Fruit fly (Drosophila melanogaster): Measurements from ENCODE around the gene CG31337.

The CG31337 gene

DNA sequence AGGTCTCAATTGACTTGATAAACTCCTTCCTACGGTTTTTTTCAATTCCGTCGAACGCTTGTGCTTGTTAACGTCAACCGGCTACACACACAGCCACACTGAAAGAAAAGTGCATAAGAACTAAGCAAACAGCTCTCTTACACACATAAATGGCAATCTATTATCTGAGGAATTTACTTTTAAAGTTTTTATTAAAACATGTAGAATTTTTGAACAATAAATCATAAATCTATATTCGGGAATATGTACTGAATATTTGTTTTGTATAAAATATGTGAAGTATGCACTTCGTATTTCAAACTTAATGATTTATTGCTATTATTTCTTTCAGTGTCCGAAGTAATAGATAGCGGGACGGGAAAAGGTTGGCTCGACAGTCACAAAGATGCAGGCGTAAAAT is 4.3 kb upstream of the CG31337 start (continued):
- no peak for TF ChIP-seq CG7271 (tag; optimal IDR thresholded peaks at IDR 0.05)
- TF ChIP-seq Ets65A (GFP tag): no peak
- no peak for TF ChIP-seq CG9932 (GFP tag; IDR thresholded peaks at IDR 0.05)
- TF ChIP-seq CG10462 (GFP tag; optimal IDR thresholded peaks at IDR 0.05): no peak
- no peak for TF ChIP-seq ems (GFP tag; optimal IDR thresholded peaks at IDR 0.05)
- no peak for TF ChIP-seq CG2199 (GFP tag; IDR thresholded peaks at IDR 0.05)
- no peak for TF ChIP-seq dimm (GFP tag; IDR thresholded peaks at IDR 0.05)
- TF ChIP-seq prd (optimal IDR thresholded peaks at IDR 0.05): no peak
- TF ChIP-seq prd (GFP tag; IDR thresholded peaks at IDR 0.05): no peak; the same call in 2 of the 3 replicates
- TF ChIP-seq eyg (GFP tag; optimal IDR thresholded peaks at IDR 0.05): no peak
- no peak for TF ChIP-seq gfzf (GFP tag; optimal IDR thresholded peaks at IDR 0.05)
- TF ChIP-seq CG8765 (GFP tag; IDR thresholded peaks at IDR 0.05): no peak
- TF ChIP-seq ATbp (GFP tag; optimal IDR thresholded peaks at IDR 0.05): peak; percentile 40
- TF ChIP-seq row (GFP tag; IDR thresholded peaks at IDR 0.05): peak; percentile 45; the same call in 1 of the 3 replicates
- no peak for TF ChIP-seq gce (GFP tag; IDR thresholded peaks at IDR 0.05)
- TF ChIP-seq CG10267 (tag; optimal IDR thresholded peaks at IDR 0.05): peak; percentile 35
- no peak for TF ChIP-seq bbx (GFP tag; IDR thresholded peaks at IDR 0.05; ENCODE audit: partially characterized antibody)
- TF ChIP-seq sima (GFP tag; optimal IDR thresholded peaks at IDR 0.05): no peak
- TF ChIP-seq lola (GFP tag; optimal IDR thresholded peaks at IDR 0.05): peak in 1 of 3 experiments; percentile 51
- TF ChIP-seq CG7839 (tag; optimal IDR thresholded peaks at IDR 0.05): peak; percentile 54
- TF ChIP-seq dm (GFP tag; optimal IDR thresholded peaks at IDR 0.05): no peak
- TF ChIP-seq CG3995 (GFP tag; optimal IDR thresholded peaks at IDR 0.05): no peak
- TF ChIP-seq CG17829 (tag; optimal IDR thresholded peaks at IDR 0.05): peak; percentile 18
- no peak for TF ChIP-seq stc (GFP tag; IDR thresholded peaks at IDR 0.05)
- no peak for TF ChIP-seq GATAe (GFP tag; conservative IDR thresholded peaks at IDR 0.05)
- peak; percentile 22 for TF ChIP-seq CG10209 (GFP tag; optimal IDR thresholded peaks at IDR 0.05)
- TF ChIP-seq CG7372 (GFP tag; IDR thresholded peaks at IDR 0.05): no peak
- TF ChIP-seq unc-4 (GFP tag; IDR thresholded peaks at IDR 0.05; ENCODE audit: partially characterized antibody): no peak
- peak; percentile 57 for TF ChIP-seq CG15601 (tag; optimal IDR thresholded peaks at IDR 0.05)
- TF ChIP-seq CG8478 (optimal IDR thresholded peaks at IDR 0.05): no peak
- peak in 1 of 2 experiments; percentile 37 for TF ChIP-seq chif (GFP tag; optimal IDR thresholded peaks at IDR 0.05)
- TF ChIP-seq vnd (GFP tag; IDR thresholded peaks at IDR 0.05; ENCODE audit: partially characterized antibody): no peak
- TF ChIP-seq sqz (GFP tag; optimal IDR thresholded peaks at IDR 0.05): peak; percentile 40
- no peak for TF ChIP-seq Myb (GFP tag; optimal IDR thresholded peaks at IDR 0.05)
- no peak for TF ChIP-seq cwo (GFP tag; optimal IDR thresholded peaks at IDR 0.05)
- no peak for TF ChIP-seq fd3F (GFP tag; optimal IDR thresholded peaks at IDR 0.05)
- no peak for TF ChIP-seq usp (GFP tag; optimal IDR thresholded peaks at IDR 0.05)
- no peak for TF ChIP-seq lov (optimal IDR thresholded peaks at IDR 0.05)
- TF ChIP-seq lov (GFP tag; IDR thresholded peaks at IDR 0.05): no peak
- peak; percentile 77 for TF ChIP-seq Sox102F (GFP tag; optimal IDR thresholded peaks at IDR 0.05)
- 0 out of 2 replicates have a peak, but pooled peaks have one; percentile 13 for TF ChIP-seq vvl (GFP tag; IDR thresholded peaks at IDR 0.05)
- TF ChIP-seq wor (GFP tag; IDR thresholded peaks at IDR 0.05): peak; percentile 51
- peak; percentile 9 to 25 for TF ChIP-seq dpn (GFP tag; optimal IDR thresholded peaks at IDR 0.05)
- TF ChIP-seq CG7556 (GFP tag; optimal IDR thresholded peaks at IDR 0.05): peak; percentile 24
- TF ChIP-seq Tbp (GFP tag; optimal IDR thresholded peaks at IDR 0.05): no peak
- no peak for TF ChIP-seq CG4707 (GFP tag; optimal IDR thresholded peaks at IDR 0.05)
- TF ChIP-seq Hr3 (GFP tag; optimal IDR thresholded peaks at IDR 0.05): peak; percentile 35
- no peak for TF ChIP-seq Opbp (GFP tag; IDR thresholded peaks at IDR 0.05; ENCODE audit: partially characterized antibody)
- no peak for TF ChIP-seq nerfin-2 (GFP tag; IDR thresholded peaks at IDR 0.05; ENCODE audit: partially characterized antibody)
- no peak for TF ChIP-seq CG32532 (GFP tag; IDR thresholded peaks at IDR 0.05)
- TF ChIP-seq jigr1 (GFP tag; IDR thresholded peaks at IDR 0.05): no peak
- TF ChIP-seq CG12219 (GFP tag; optimal IDR thresholded peaks at IDR 0.05): peak; percentile 34
